Fruit fly (Drosophila melanogaster) whole organism, embryonic: ENCODE measurements around the gene CG10347.

Source experiments
- B-H2 ChIP-seq: fragments of 200-800 bp; sonication (Bioruptor generic); optimal IDR thresholded peaks from 2 replicates; lab custom pipeline; 2018; ENCODE audit warnings: missing biosample characterization, mild to moderate bottlenecking, missing genetic modification characterization
- Blimp-1 ChIP-seq: fragments of 200-800 bp; sonication (Bioruptor generic); optimal IDR thresholded peaks from 3 replicates; lab custom pipeline; 2018; ENCODE audit warnings: missing biosample characterization, missing genetic modification characterization, mild to moderate bottlenecking, moderate library complexity, missing genetic modification reagents
- BtbVII ChIP-seq: fragments of 200-800 bp; sonication (Bioruptor generic); optimal IDR thresholded peaks from 3 replicates; lab custom pipeline; 2017; ENCODE audit warnings: missing biosample characterization, mild to moderate bottlenecking, missing genetic modification characterization
- CG12219 ChIP-seq: fragments of 200-800 bp; sonication (Bioruptor generic); optimal IDR thresholded peaks from 3 replicates; lab custom pipeline; 2018; ENCODE audit warnings: missing biosample characterization, mild to moderate bottlenecking, missing genetic modification characterization
- CG1233 ChIP-seq: fragments of 200-800 bp; sonication (Bioruptor generic); optimal IDR thresholded peaks from 4 replicates; lab custom pipeline; 2018; ENCODE audit warnings: missing biosample characterization, mild to moderate bottlenecking, missing genetic modification characterization
- CG12744 ChIP-seq: fragments of 200-800 bp; sonication (Bioruptor generic); optimal IDR thresholded peaks from 2 replicates; lab custom pipeline; 2016; ENCODE audit warnings: missing biosample characterization, missing genetic modification characterization
- CG14860 ChIP-seq: fragments of 200-800 bp; sonication (Bioruptor generic); IDR thresholded peaks from 3 replicates; pipeline ENCODE4 v1.3.6; 2022; ENCODE audit warnings: missing biosample characterization, missing genetic modification characterization; ENCODE audit not compliant: partially characterized antibody
- CG15514 ChIP-seq: fragments of 200-800 bp; sonication (Bioruptor generic); optimal IDR thresholded peaks from 3 replicates; lab custom pipeline; 2017; ENCODE audit warnings: missing biosample characterization, missing genetic modification characterization, mild to moderate bottlenecking, moderate library complexity, missing genetic modification reagents
- CG17359 ChIP-seq: fragments of 200-800 bp; sonication (Bioruptor generic); optimal IDR thresholded peaks from 3 replicates; lab custom pipeline; 2018; ENCODE audit warnings: missing biosample characterization, mild to moderate bottlenecking, missing genetic modification characterization, moderate library complexity
- CG18476 ChIP-seq: fragments of 200-800 bp; sonication (Bioruptor generic); optimal IDR thresholded peaks from 2 replicates; lab custom pipeline; 2016; ENCODE audit warnings: missing biosample characterization, mild to moderate bottlenecking, missing genetic modification characterization
- CG2120 ChIP-seq: fragments of 200-800 bp; sonication (Bioruptor generic); optimal IDR thresholded peaks from 3 replicates; lab custom pipeline; 2016; ENCODE audit warnings: missing biosample characterization, missing genetic modification characterization
- CG2889 ChIP-seq: fragments of 200-800 bp; sonication (Bioruptor generic); IDR thresholded peaks from 3 replicates; pipeline ENCODE4 v1.3.6; 2022; ENCODE audit warnings: missing biosample characterization, missing genetic modification characterization
- CG34376 ChIP-seq: fragments of 200-800 bp; sonication (Bioruptor generic); optimal IDR thresholded peaks from 2 replicates; lab custom pipeline; 2018; ENCODE audit warnings: missing biosample characterization, mild to moderate bottlenecking, missing genetic modification characterization
- CG4820 ChIP-seq: fragments of 200-800 bp; sonication (Bioruptor generic); optimal IDR thresholded peaks from 3 replicates; lab custom pipeline; 2016; ENCODE audit warnings: missing biosample characterization, missing genetic modification characterization
- CG6654 ChIP-seq: fragments of 200-800 bp; sonication (Bioruptor generic); optimal IDR thresholded peaks from 2 replicates; lab custom pipeline; 2017; ENCODE audit warnings: missing biosample characterization, mild to moderate bottlenecking, missing genetic modification characterization
- CG7357 ChIP-seq: fragments of 200-800 bp; sonication (Bioruptor generic); IDR thresholded peaks from 3 replicates; pipeline ENCODE4 v1.3.6; 2022; ENCODE audit warnings: missing biosample characterization, missing genetic modification characterization
- CG7987 ChIP-seq: fragments of 200-800 bp; sonication (Bioruptor generic); optimal IDR thresholded peaks from 2 replicates; lab custom pipeline; 2018; ENCODE audit warnings: missing biosample characterization, mild to moderate bottlenecking, missing genetic modification characterization, moderate library complexity
- D19B ChIP-seq: fragments of 200-800 bp; sonication (Bioruptor generic); optimal IDR thresholded peaks from 2 replicates; lab custom pipeline; 2017; ENCODE audit warnings: missing biosample characterization, mild to moderate bottlenecking, missing genetic modification characterization
- Elba2 ChIP-seq: fragments of 200-800 bp; sonication (Bioruptor generic); optimal IDR thresholded peaks from 3 replicates; lab custom pipeline; 2016; ENCODE audit warnings: missing biosample characterization, missing genetic modification characterization
- Ets65A ChIP-seq: fragments of 200-800 bp; sonication (Bioruptor generic); peaks from one replicate; lab custom pipeline; 2016; ENCODE audit warnings: missing biosample characterization, missing genetic modification characterization
- Hey ChIP-seq: fragments of 200-800 bp; sonication (Bioruptor generic); optimal IDR thresholded peaks from 3 replicates; lab custom pipeline; 2018; ENCODE audit warnings: missing biosample characterization, mild to moderate bottlenecking, missing genetic modification characterization
- Hmr ChIP-seq: fragments of 200-800 bp; sonication (Bioruptor generic); optimal IDR thresholded peaks from 3 replicates; lab custom pipeline; 2017; ENCODE audit warnings: mild to moderate bottlenecking, missing biosample characterization, missing genetic modification reagents, missing genetic modification characterization
- Hr78 ChIP-seq, 2 experiments: fragments of 200-800 bp in 1 of 2; fragments of >200 bp in 1 of 2; sonication (Bioruptor generic) in 1 of 2; optimal IDR thresholded peaks; 2 replicates each; lab custom pipeline; 2017 to 2019; ENCODE audit warnings: missing biosample characterization in 2 of 2, missing genetic modification characterization in 2 of 2, mild to moderate bottlenecking in 1 of 2, moderate library complexity in 1 of 2
- Hsf ChIP-seq: fragments of 200-800 bp; sonication (Bioruptor generic); optimal IDR thresholded peaks from 3 replicates; lab custom pipeline; 2016; ENCODE audit warnings: missing biosample characterization, missing genetic modification characterization
- Lpt ChIP-seq: fragments of >200 bp; optimal IDR thresholded peaks from 2 replicates; lab custom pipeline; 2018; ENCODE audit warnings: missing biosample characterization, missing genetic modification characterization
- Med ChIP-seq: fragments of 200-800 bp; sonication (Bioruptor generic); peaks from one replicate; lab custom pipeline; 2016; ENCODE audit warnings: missing biosample characterization, missing genetic modification characterization, mild to moderate bottlenecking, inconsistent platforms, moderate library complexity
- Nf-YB ChIP-seq: fragments of 200-800 bp; sonication (Bioruptor generic); optimal IDR thresholded peaks from 3 replicates; lab custom pipeline; 2019; ENCODE audit warnings: missing biosample characterization, mild to moderate bottlenecking, missing genetic modification characterization, moderate library complexity
- Nf-YC ChIP-seq: fragments of 200-800 bp; optimal IDR thresholded peaks from 3 replicates; lab custom pipeline; 2019; ENCODE audit warnings: missing biosample characterization, mild to moderate bottlenecking, missing genetic modification characterization, moderate library complexity
- Optix ChIP-seq: fragments of 200-800 bp; sonication (Bioruptor generic); IDR thresholded peaks from 3 replicates; pipeline ENCODE4 v1.3.6; 2022; ENCODE audit warnings: missing biosample characterization, missing genetic modification characterization
- Six4 ChIP-seq: fragments of 200-800 bp; sonication (Bioruptor generic); optimal IDR thresholded peaks from 2 replicates; lab custom pipeline; 2016; ENCODE audit warnings: missing biosample characterization, missing genetic modification characterization
- chinmo ChIP-seq: fragments of 200-800 bp; sonication (Bioruptor generic); IDR thresholded peaks from 4 replicates; pipeline ENCODE4 v1.3.6; 2022; ENCODE audit warnings: missing biosample characterization, missing genetic modification characterization; ENCODE audit not compliant: partially characterized antibody
- cwo ChIP-seq: fragments of 200-800 bp; sonication (Bioruptor generic); optimal IDR thresholded peaks from 3 replicates; lab custom pipeline; 2017; ENCODE audit warnings: missing biosample characterization, missing genetic modification characterization, mild to moderate bottlenecking, moderate library complexity, missing genetic modification reagents
- dimm ChIP-seq: fragments of 200-800 bp; sonication (Bioruptor generic); IDR thresholded peaks from 2 replicates; pipeline ENCODE4 v1.3.6; 2022; ENCODE audit warnings: missing biosample characterization, missing genetic modification characterization
- esg ChIP-seq: fragments of 200-800 bp; sonication (Bioruptor generic); conservative IDR thresholded peaks from 2 replicates; pipeline ENCODE4 v1.3.6; 2022; ENCODE audit warnings: missing biosample characterization, missing genetic modification characterization
- eve ChIP-seq, 2 experiments: fragments of >200 bp; optimal IDR thresholded peaks; 2 replicates each; lab custom pipeline; 2017; ENCODE audit warnings: missing biosample characterization in 2 of 2, missing genetic modification characterization in 2 of 2
- exex ChIP-seq: fragments of 200-800 bp; sonication (Bioruptor generic); optimal IDR thresholded peaks from 4 replicates; lab custom pipeline; 2018; ENCODE audit warnings: missing biosample characterization, mild to moderate bottlenecking, missing genetic modification characterization, moderate library complexity
- eyg ChIP-seq: fragments of 200-800 bp; sonication (Bioruptor generic); optimal IDR thresholded peaks from 3 replicates; lab custom pipeline; 2016; ENCODE audit warnings: missing biosample characterization, missing genetic modification characterization
- grn ChIP-seq: fragments of 200-800 bp; sonication (Bioruptor generic); optimal IDR thresholded peaks from 3 replicates; lab custom pipeline; 2017; ENCODE audit warnings: missing biosample characterization, missing genetic modification characterization
- gt ChIP-seq: fragments of 200-800 bp; sonication (Bioruptor generic); IDR thresholded peaks from 2 replicates; pipeline ENCODE4 v1.3.6; 2022; ENCODE audit warnings: missing biosample characterization, missing genetic modification characterization
- insv ChIP-seq, 2 experiments: fragments of 200-800 bp; sonication (Bioruptor generic); optimal IDR thresholded peaks; 3 replicates each; lab custom pipeline; 2016 to 2018; ENCODE audit warnings: missing biosample characterization in 2 of 2, missing genetic modification characterization in 2 of 2
- lab ChIP-seq: fragments of 200-800 bp; sonication (Bioruptor generic); optimal IDR thresholded peaks from 3 replicates; lab custom pipeline; 2017; ENCODE audit warnings: missing biosample characterization, missing genetic modification characterization, mild to moderate bottlenecking, moderate library complexity, missing genetic modification reagents
- pb ChIP-seq: fragments of 200-800 bp; sonication (Bioruptor generic); optimal IDR thresholded peaks from 3 replicates; lab custom pipeline; 2016; ENCODE audit warnings: missing biosample characterization, missing genetic modification characterization
- psq ChIP-seq: fragments of 200-800 bp; sonication (Bioruptor generic); optimal IDR thresholded peaks from 2 replicates; lab custom pipeline; 2017; ENCODE audit warnings: missing biosample characterization, missing genetic modification characterization
- row ChIP-seq: fragments of 200-800 bp; sonication (Bioruptor generic); IDR thresholded peaks from 3 replicates; pipeline ENCODE4 v1.3.6; 2022; ENCODE audit warnings: missing biosample characterization, missing genetic modification characterization
- sens ChIP-seq: fragments of 200-800 bp; sonication (Bioruptor generic); peaks from one replicate; lab custom pipeline; 2016; ENCODE audit warnings: missing biosample characterization, missing genetic modification characterization
- sug ChIP-seq: fragments of 200-800 bp; optimal IDR thresholded peaks from 2 replicates; lab custom pipeline; 2019; ENCODE audit warnings: missing biosample characterization, mild to moderate bottlenecking, missing genetic modification characterization, moderate library complexity
- zf30C ChIP-seq: fragments of 200-800 bp; sonication (Bioruptor generic); optimal IDR thresholded peaks from 3 replicates; lab custom pipeline; 2018; ENCODE audit warnings: missing biosample characterization, mild to moderate bottlenecking, missing genetic modification characterization

CG10347 gene

DNA sequence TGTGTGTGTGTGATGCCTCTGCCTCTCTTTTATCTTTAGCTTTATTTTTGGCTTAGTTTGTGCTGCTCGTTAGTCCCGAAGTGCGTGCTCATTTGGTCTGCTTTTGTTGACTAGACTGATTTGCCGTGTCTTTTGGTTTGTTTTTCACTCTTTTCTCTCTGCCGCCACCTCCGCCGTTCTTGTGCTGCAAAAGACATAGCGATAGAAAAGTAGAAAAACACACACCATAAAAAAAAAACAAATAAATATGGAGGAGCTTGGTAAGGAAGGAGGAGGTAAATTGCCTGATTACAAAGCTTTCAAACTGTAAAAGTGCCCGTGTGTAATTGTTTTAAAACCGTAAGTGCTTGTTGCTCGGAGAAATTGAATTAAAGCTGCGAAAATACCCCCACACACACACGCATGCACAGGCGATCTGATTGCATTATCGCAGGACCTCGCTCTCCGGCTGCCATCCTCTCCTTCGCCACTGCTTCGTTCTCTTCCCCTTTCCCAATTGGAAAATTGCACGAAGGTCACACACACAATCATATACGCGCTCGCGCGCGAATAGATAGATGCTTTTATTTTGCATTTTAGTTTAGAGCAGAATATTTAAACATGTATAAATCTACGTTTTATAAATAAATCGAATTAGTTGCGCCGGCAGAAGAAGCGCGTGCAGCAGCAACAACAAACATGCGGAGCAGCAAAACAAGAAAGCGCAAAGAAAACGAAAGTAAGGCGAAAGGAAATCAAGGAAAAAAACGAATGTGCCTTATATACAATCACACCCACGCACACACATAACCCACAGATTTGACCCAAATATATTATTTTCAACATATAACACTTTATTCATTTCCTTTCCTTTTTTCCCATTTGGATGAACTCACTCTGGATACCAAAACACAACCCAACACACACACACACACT, 39.1 kb downstream of the CG10347 start:
- TF ChIP-seq CG7987 (GFP tag; lab: Kevin White, UChicago): no peak
- peak; percentile 49 for TF ChIP-seq Elba2 (GFP tag; lab: Kevin White, UChicago)
- peak; percentile 87 for TF ChIP-seq CG6654 (GFP tag; lab: Kevin White, UChicago)
- no peak for TF ChIP-seq Six4 (GFP tag; lab: Kevin White, UChicago)
- TF ChIP-seq Med (GFP tag; lab: Kevin White, UChicago): peak; percentile 61
- TF ChIP-seq insv (GFP tag; optimal IDR thresholded peaks at IDR 0.05; lab: Kevin White, UChicago): peak in 1 of 2 experiments; percentile 61
- 0 out of 4 replicates have a peak, but pooled peaks have one; percentile 33 for TF ChIP-seq chinmo (GFP tag; lab: Robert Waterston, UW)
- peak; percentile 6 for TF ChIP-seq Blimp-1
- no peak for TF ChIP-seq psq
- TF ChIP-seq Ets65A (GFP tag; lab: Kevin White, UChicago): peak; percentile 80

DNA sequence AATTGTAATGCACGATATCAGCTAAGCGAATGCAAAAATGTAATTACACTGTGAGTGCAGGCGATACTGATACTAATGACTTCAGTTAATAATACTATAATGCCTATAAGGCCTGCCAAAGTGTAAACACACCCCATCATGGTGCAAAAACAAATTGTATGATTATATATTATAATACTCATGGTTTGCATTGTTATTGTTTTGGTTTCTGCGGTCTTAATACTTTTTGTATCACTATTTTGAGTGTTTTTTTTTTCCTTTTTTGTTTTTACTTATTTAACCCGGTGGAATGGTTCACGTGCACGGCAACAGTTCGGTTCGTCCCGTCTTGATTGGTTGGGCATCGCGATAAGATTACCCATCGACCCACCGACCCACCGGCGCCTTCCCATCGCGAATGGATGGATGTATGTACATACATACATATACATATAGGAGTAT, 41.0 kb downstream of the CG10347 start:
- no peak for TF ChIP-seq CG14860
- peak; percentile 11 for TF ChIP-seq Hey (tag; lab: Kevin White, UChicago)
- no peak for TF ChIP-seq Hmr (GFP tag; lab: Kevin White, UChicago)
- peak; percentile 42 for TF ChIP-seq grn (GFP tag; lab: Kevin White, UChicago)
- TF ChIP-seq chinmo (GFP tag; lab: Robert Waterston, UW): 0 out of 4 replicates have a peak, but pooled peaks have one; percentile 33
- TF ChIP-seq CG12219 (GFP tag; lab: Kevin White, UChicago): no peak
- no peak for TF ChIP-seq CG4820 (GFP tag; lab: Kevin White, UChicago)
- TF ChIP-seq sug (tag; lab: Kevin White, UChicago): peak; percentile 54
- peak; percentile 29 for TF ChIP-seq CG34376 (GFP tag; lab: Kevin White, UChicago)
- TF ChIP-seq exex: peak; percentile 78
- peak in 1 of 2 experiments; percentile 6 for TF ChIP-seq eve (GFP tag; optimal IDR thresholded peaks at IDR 0.05; lab: Kevin White, UChicago)
- TF ChIP-seq Nf-YB (GFP tag; lab: Kevin White, UChicago): peak; percentile 71
- TF ChIP-seq CG15514 (GFP tag; lab: Kevin White, UChicago): no peak
- no peak for TF ChIP-seq CG1233 (GFP tag; lab: Kevin White, UChicago)
- no peak for TF ChIP-seq dimm (GFP tag; lab: Robert Waterston, UW)
- TF ChIP-seq Hr78 (GFP tag; optimal IDR thresholded peaks at IDR 0.05; lab: Kevin White, UChicago): peak in 1 of 2 experiments; percentile 48
- no peak for TF ChIP-seq CG2889 (GFP tag; lab: Robert Waterston, UW)
- peak; percentile 72 for TF ChIP-seq Nf-YC (tag; lab: Kevin White, UChicago)
- TF ChIP-seq cwo (GFP tag; lab: Kevin White, UChicago): peak; percentile 85
- no peak for TF ChIP-seq B-H2
- no peak for TF ChIP-seq CG12744
- TF ChIP-seq Optix: no peak
- TF ChIP-seq gt (GFP tag; lab: Robert Waterston, UW): no peak
- no peak for TF ChIP-seq Lpt
- TF ChIP-seq lab (GFP tag; lab: Kevin White, UChicago): peak; percentile 1
- TF ChIP-seq, all 482 proteins: peak for 12

DNA sequence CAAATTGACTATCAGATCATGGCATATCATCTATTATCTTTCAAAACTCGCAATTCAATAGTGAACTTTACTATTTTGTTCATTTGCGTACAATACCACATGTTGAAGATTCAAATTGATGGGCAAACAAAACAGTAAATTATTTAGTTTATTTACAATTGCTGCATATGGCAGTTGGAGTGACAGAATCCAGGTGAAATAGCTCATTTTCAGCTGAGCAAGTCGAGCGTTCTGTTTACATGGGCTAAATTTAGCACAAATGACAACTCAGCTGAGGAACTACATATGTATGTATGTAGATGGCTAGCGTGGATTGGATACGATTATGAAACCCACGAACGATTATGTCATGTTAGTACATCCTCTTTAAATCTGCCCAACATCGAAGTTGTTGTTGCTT, 41.9 kb downstream of the CG10347 start:
- no peak for TF ChIP-seq Hsf
- TF ChIP-seq Hmr (GFP tag; lab: Kevin White, UChicago): peak; percentile 21
- no peak for TF ChIP-seq CG7357 (GFP tag; lab: Robert Waterston, UW)
- no peak for TF ChIP-seq CG18476 (GFP tag; lab: Kevin White, UChicago)
- peak; percentile 43 for TF ChIP-seq BtbVII (GFP tag; lab: Kevin White, UChicago)
- no peak for TF ChIP-seq zf30C
- no peak for TF ChIP-seq CG17359 (tag; lab: Kevin White, UChicago)
- peak; percentile 12 for TF ChIP-seq sens (GFP tag; lab: Kevin White, UChicago)
- TF ChIP-seq esg (GFP tag; lab: Robert Waterston, UW): no peak
- TF ChIP-seq pb: no peak
- no peak for TF ChIP-seq D19B (GFP tag; lab: Kevin White, UChicago)
- TF ChIP-seq eyg (GFP tag; lab: Kevin White, UChicago): no peak
- no peak for TF ChIP-seq CG2120 (GFP tag; lab: Kevin White, UChicago)
- no peak for TF ChIP-seq CG4820 (GFP tag; lab: Kevin White, UChicago)
- TF ChIP-seq row (GFP tag; lab: Robert Waterston, UW): no peak
